Worm (Caenorhabditis elegans): ENCODE measurements around the gene glr-4.

Gene glr-4

DNA sequence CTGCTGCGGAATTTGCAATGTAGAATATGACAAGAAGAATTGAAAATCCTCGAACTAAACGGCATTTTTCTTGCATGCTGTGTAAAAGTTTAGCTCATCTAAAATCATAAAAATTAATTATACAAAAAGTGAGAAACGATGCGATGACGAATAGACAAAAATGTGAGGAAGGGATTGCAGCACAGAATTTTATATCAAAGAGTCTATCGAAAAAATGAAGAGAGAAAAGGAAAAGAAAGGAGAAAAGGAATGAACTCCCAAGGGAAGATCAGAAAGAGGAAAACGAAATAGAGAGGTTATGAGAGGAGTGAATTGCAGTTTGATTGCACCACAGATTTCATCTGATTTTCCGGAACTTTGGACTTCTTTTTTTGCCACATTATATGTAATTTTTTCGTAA, at the start of gene glr-4:
TSS of gene glr-4 (minus strand) at position 101 of the 400 bp plus-strand sequence.
- TF ChIP-seq unc-62 (GFP tag; optimal IDR thresholded peaks at IDR 0.05), result no peak

DNA sequence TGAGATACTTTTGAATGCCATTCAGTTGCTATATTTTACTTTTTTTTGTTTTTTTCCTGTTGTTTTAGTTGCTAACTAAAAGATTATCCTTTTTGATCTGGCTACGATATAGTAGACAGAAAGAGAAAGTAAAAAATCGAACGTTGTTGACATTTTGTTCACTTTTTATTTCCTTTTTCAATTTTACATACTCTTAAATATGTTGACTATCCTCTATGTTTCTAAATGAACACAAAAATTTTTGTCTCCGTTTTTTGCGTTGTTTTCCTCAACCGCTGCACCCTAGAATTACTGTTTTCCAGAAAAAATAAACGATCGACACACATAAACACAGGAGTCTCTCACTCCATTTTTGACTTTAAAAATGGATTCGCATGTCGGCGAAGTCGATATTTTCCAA, 47.9 kb upstream of the glr-4 start, which contains the start of gene klp-3:
TSS of gene klp-3 (plus strand) at position 301 of the 400 bp plus-strand sequence.
- TF ChIP-seq unc-62 (GFP tag; optimal IDR thresholded peaks at IDR 0.05), result no peak

DNA sequence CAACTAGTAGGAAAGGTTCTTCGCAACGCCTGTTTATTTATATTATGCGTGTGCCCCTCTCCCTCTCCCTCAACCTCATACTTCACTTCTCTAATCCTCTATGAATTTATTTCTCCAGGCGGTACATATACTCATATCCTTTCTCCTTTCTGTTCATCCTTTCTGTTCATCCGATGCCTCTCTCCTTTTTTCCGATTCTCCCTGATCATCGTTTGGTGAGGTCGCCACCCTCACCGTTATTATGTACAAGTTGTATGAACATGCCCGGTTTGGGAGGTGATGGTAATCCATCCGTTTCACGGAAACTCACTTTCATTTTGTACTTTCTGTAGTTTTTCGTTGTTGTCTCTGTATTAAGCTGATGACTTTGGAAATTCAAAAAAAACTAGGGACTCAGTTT, 45.6 kb upstream of the glr-4 start:
- TF ChIP-seq unc-62 (GFP tag; optimal IDR thresholded peaks at IDR 0.05), result no peak

DNA sequence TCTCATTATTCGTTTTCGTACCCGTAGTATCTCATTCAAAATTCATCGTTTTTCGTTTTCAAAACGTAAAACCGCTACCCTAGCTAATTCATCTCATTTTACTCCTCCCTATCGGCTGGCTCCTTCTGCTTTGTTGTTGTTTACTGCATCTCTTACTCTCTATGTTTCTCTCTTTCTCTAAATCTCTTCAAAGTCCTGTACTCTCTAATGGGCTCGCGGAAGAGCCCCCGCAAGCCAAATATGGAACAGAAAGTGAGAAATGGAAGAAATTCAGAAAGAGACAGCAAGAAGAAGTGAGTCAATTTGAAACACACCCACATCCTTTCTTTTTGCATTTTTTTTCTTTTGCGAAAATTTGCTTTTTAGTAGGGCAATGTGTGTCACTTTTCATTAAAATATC, 44.5 kb upstream of the glr-4 start:
- no peak for TF ChIP-seq unc-62 (GFP tag; optimal IDR thresholded peaks at IDR 0.05)

DNA sequence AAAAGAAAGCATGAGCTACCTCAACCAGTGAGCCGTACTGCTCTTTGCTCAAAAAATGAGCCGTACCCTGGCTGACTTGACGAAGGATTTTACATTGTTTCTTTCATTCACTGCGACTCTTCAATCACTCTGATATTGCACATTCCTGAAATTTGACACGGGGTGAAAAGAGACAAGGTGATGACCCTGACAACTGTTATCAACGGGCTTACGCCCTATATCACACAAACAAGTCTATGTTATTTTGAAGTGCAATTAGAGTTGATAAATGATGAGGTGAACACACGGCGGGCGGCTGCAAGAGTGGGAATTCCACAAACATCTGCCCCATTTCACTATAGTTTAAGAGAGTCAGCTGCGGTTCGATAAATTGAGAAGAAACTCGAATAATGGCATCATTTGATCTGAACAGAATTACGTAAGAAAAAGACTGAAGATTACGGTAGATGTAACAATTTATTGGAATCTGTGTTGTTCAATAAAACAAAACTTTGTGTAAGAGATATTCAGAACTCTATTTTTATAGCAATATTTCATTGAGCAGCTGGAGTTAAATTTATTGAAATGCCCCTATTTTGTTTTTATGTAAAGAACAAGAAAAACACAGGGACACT, 42.6 kb upstream of the glr-4 start:
- TF ChIP-seq unc-62 (GFP tag; optimal IDR thresholded peaks at IDR 0.05), result no peak

DNA sequence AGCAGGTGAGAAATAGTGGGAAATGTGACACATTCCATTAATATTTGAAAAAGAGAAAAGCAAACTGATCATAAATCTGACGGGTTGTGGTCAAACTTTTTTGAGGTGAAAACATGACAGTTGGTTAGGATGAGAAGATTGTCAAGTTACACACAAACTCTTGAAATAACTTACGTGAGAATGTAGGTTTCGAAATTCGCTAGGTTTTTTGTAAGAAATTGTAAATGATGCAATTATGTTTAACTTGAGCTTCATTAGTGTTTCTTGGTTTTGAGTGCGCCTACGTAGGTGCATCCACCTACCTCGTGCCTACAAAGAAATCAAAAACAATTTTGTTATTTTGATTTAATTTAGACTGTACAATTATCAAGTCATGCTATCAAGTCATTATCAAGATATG, 41.2 kb upstream of the glr-4 start, which contains the start of gene cex-2:
TSS of gene cex-2 (minus strand) at position 101 of the 400 bp plus-strand sequence.
- TF ChIP-seq unc-62 (GFP tag; optimal IDR thresholded peaks at IDR 0.05), result no peak

DNA sequence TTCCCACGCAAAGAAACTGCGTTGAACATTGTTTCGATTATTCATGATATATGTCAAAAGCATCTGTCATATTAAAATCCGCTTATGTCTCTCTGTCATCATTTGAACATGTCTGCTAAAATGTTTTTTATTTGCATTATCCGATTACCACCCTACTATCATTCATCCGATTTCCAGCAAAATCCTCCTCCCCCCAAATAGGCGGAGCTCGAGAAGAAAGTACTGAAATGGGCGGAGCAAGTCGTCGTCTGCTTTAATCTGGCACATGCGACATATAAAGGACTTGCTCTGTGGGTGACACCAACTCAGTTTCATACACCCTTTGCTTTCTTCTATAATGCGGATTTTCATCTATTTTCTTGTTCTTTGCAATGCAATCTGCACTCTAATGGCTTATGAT, 37.9 kb upstream of the glr-4 start, which contains the start of gene T09A5.14:
TSS of gene T09A5.14 (plus strand) at position 301 of the 400 bp plus-strand sequence.
- TF ChIP-seq unc-62 (GFP tag; optimal IDR thresholded peaks at IDR 0.05), result no peak

DNA sequence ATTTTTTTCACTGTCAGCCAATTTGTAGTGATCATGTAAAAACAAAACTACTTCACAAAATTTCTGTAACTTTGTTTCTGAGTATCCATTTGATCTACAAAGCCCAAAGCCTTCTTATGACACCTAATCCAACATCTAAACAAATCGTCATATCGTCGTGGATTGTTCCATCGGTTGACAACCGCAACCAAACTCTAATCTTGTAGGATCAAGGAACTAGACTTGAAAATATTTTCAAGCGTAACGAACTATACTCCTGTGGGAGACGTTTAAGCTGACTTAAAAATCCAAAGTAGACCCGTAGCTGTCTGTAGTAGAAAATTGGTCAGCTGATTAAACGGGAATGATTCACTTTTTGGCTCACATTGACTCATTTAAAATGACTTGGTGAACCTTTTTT, 35.5 kb upstream of the glr-4 start:
- TF ChIP-seq unc-62 (GFP tag; optimal IDR thresholded peaks at IDR 0.05), result no peak

DNA sequence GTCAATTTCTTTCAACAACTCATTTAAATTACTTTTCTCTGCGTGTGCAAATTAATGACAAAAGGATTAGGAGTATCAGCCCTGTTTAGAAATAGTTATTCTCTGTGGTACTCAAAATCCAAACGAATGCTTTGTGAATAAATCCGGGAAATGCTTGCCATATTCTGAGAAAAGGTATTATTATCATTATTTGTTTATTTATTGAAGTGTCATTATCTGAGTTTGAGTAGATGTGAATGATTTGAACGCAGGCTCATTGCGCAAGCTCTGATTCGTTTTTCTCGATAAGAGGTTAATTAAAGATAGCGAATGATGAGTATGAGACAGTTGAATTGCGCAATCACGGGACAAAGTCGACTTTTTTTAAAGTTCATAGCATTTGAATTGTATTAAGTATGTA, 33.8 kb upstream of the glr-4 start:
- TF ChIP-seq unc-62 (GFP tag; optimal IDR thresholded peaks at IDR 0.05), result no peak

DNA sequence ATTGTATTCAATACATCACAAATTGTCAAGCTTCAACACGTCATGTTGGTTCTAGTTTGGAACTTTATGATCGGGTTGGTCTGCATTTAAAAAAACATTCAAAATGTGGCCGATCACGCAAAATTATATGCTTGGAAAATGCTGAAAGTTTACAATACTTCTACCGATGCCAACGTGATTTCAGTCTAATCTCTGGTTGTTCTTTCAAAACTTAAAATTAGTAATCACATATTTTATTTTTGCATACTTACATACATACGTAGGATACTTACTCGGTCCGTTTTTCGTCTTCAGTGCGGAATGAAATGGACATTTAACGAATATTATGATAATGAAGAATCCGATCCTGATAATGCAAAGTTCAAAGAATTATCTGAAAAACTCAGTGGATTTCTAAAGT, 31.0 kb upstream of the glr-4 start, which contains the start of gene srw-62:
TSS of gene srw-62 (plus strand) at position 301 of the 400 bp plus-strand sequence.
- no peak for TF ChIP-seq unc-62 (GFP tag; optimal IDR thresholded peaks at IDR 0.05)

DNA sequence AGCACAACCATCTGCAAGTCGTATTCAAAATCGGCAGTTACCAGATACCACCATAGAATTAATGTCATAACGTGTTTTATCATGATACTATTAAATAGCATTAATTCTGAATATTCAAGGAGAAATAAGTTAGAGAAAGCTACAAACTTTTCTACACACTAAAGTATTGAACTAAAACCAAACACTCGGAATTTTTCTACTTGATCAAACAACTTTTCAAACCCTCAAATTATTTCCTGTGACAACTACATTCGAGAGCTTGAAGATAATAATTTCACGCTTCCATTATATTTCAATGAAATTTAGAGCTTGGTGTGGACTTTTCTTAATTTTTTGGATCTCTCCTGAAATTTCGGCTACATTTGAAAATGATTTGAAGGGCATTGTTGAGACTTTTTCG, 28.3 kb upstream of the glr-4 start, which contains the start of gene irld-47:
TSS of gene irld-47 (minus strand) at position 101 of the 400 bp plus-strand sequence.
- no peak for TF ChIP-seq unc-62 (GFP tag; optimal IDR thresholded peaks at IDR 0.05)

DNA sequence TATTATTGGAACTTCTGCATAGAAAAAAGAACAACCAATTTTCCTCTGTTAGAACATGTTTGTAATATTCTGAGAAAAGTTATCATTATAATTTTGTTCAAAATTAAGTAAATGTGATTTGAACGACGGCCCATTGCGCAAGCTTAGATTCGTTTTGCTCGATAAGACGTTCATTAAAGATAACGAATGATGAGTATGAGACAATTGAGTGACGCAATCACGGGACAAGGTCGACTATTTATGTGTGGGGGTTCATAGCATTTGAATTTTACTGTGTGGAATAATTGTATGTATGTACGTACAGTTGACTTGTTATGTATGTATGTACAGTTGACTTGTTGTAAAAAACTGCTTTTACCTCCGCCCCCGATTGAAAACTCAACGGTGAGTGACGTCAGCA, 25.2 kb upstream of the glr-4 start:
- TF ChIP-seq unc-62 (GFP tag; optimal IDR thresholded peaks at IDR 0.05), result no peak

DNA sequence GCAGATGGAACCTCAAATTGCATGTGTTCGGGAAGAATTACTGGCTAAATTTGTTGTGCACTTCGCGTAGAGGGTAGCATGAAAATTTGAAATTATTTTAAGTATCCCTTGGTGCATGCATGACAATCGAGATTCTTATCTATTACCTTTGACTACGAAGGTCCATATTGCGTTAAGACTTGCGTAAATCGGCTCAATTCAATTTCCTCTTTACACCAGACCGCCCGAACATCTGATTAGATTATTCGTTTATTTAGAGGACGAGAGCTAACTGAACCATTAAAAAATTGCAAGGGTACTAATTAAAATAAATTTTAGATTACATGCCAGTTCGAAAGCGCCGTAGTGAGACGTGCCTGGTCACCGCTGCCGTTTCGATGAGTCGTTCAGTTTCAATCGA, 23.5 kb upstream of the glr-4 start:
- TF ChIP-seq unc-62 (GFP tag; optimal IDR thresholded peaks at IDR 0.05), result no peak

DNA sequence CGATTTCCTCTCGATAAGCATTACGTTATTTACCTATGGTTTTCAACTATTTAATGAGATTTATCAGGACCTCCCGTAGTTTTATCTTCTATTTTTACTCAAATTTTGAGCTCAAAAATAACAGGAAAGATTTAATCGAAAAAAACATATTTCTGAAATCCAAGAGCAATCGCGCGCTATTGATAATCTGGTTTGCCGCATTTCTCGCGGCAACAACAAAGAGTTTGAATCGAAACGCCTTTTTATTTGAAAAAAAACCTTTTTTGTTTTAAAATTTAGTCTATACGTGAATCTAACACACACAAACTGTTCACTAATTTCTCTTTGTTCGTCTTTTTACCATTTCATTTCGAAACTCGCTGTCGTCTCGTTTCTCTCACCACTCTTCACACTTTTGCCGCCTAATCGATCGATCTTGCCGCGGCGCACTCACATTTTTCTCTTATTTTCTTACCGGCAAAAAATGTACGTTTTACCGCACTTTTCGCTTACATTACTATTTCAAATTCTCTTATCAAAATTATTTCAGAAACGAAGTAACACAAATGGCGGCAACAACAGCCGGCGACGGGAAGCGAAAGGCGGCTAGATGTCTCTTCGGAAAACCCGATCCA, 22.1 kb upstream of the glr-4 start, which contains the start of gene cki-2:
TSS of gene cki-2 (plus strand) at position 337 of the 614 bp plus-strand sequence.
- no peak for TF ChIP-seq unc-62 (GFP tag; optimal IDR thresholded peaks at IDR 0.05)

DNA sequence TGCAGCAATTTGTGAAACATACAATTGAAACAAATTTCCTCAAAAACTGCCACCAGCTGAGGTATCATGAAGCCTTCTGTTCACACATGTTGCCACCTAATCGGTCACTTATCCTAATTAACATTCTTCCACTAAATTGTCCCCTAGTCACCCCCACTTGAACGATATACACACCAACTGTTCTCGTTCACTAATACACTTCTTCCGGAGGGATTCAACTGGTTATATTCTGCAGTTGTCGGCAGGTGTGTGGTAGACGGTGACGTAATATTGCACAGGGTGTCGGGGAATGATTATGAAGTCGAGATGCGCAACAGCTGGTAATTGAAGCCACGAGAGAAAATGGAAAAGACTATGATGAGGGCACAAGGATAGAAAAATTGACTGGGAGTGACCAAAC, 21.3 kb upstream of the glr-4 start:
- no peak for TF ChIP-seq unc-62 (GFP tag; optimal IDR thresholded peaks at IDR 0.05)

DNA sequence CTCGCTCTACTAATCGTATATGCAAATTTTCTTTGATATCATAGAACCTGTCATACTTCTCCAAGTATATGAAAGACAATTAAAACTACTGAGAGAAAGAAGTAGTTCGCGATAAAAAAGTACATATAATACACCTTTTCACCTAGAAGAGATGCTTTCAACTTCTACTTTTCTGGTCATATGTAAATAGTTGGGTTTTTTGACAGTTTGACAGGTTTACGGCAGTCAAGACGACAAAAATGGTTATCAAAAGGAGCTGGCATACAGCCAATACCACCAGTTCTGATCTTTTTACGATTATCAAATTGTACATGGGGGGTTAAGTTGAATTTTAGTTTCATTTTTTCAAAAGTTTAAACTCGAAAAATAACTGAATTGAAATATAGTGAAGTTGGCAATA, 20.8 kb upstream of the glr-4 start:
- no peak for TF ChIP-seq unc-62 (GFP tag; optimal IDR thresholded peaks at IDR 0.05)

DNA sequence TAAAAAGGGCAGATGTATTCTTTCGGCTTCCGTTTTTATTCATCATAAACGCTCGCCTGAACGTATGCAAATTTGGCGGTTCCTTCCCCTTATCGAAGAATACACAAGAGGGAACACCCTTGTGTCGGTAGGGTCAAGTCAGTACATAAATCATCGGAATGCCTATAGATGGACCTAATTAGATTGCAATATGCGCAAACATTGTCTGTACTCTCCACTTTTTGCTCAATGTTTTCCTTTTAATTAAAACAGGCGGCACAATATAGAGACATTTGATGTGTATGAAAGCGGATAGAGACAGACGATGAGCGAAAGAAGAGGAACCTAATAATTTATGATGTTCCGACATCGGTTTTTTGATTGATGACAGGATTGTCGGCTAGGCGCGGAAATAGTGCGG, 20.1 kb upstream of the glr-4 start:
- TF ChIP-seq unc-62 (GFP tag; optimal IDR thresholded peaks at IDR 0.05), result no peak

Data from whole organism, dauer.